Worm (Caenorhabditis elegans): ENCODE results near the gene srw-133.

DNA sequence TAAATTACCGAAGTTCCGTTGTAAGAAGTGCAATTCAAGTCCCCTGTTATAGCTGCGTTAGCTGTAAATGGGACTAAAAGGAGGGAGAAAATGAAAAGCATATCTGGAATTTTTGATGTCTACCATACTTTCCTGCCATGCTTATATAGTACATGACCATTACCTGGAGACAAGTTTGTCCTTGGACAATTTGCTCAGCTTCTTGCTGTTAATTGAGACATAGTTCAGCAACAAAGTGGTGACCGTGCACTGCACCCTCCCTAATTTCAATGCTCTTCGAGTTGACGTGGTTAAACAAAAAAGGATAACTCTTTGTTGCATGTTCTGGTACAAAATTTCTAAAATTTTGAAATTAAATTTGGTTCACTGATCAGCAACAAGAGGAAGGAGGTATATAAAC is 12.9 kb upstream of the srw-133 start, which contains the start of gene T05B4.13:
- TF ChIP-seq ama-1 (optimal IDR thresholded peaks at IDR 0.05), result no peak
- TF ChIP-seq C04F5.9 (tag; optimal IDR thresholded peaks at IDR 0.05), result no peak
- no peak for TF ChIP-seq aly-2 (tag; optimal IDR thresholded peaks at IDR 0.05)
- TF ChIP-seq jun-1 (tag; optimal IDR thresholded peaks at IDR 0.05), result no peak
- TF ChIP-seq elt-3 (tag; optimal IDR thresholded peaks at IDR 0.05), result no peak
- no peak for TF ChIP-seq nhr-28 (tag; optimal IDR thresholded peaks at IDR 0.05)
- TF ChIP-seq snpc-4 (tag; optimal IDR thresholded peaks at IDR 0.05), result no peak
